Worm (Caenorhabditis elegans) whole organism, early embryonic: ENCODE results near the gene egg-2.

Source experiments
- B0310.2 ChIP-seq: sonication (generic microtip); optimal IDR thresholded peaks from 2 replicates; lab custom pipeline; 2016; ENCODE audit warnings: mild to moderate bottlenecking, missing genetic modification characterization, missing compliant biosample characterization
- aly-1 ChIP-seq: sonication (generic microtip); optimal IDR thresholded peaks from 2 replicates; lab custom pipeline; 2016; ENCODE audit warnings: missing genetic modification characterization, missing compliant biosample characterization
- ama-1 ChIP-seq: fragments of 150-350 bp; optimal IDR thresholded peaks from 2 replicates; lab custom pipeline; 2014
- ceh-13 ChIP-seq: fragments of 200-800 bp; sonication (Bioruptor generic); optimal IDR thresholded peaks from 2 replicates; lab custom pipeline; 2018; ENCODE audit warnings: mild to moderate bottlenecking, missing genetic modification characterization, missing compliant biosample characterization
- ceh-36 ChIP-seq: sonication (generic microtip); optimal IDR thresholded peaks from 2 replicates; lab custom pipeline; 2016; ENCODE audit warnings: missing genetic modification characterization, inconsistent platforms, missing compliant biosample characterization
- flt-1 ChIP-seq: fragments of 200-800 bp; sonication (Bioruptor generic); IDR thresholded peaks from 2 replicates; pipeline ENCODE4 v1.3.6; 2022; ENCODE audit warnings: missing genetic modification characterization, missing compliant biosample characterization
- hmbx-1 ChIP-seq: sonication (generic microtip); optimal IDR thresholded peaks from 2 replicates; lab custom pipeline; 2016; ENCODE audit warnings: mild to moderate bottlenecking, missing genetic modification characterization, missing compliant biosample characterization
- hmg-4 ChIP-seq: fragments of 200-800 bp; sonication (Bioruptor generic); optimal IDR thresholded peaks from 2 replicates; lab custom pipeline; 2018; ENCODE audit warnings: mild to moderate bottlenecking, missing genetic modification characterization, missing compliant biosample characterization
- hnd-1 ChIP-seq: sonication (generic microtip); optimal IDR thresholded peaks from 2 replicates; lab custom pipeline; 2016; ENCODE audit warnings: missing genetic modification characterization, missing compliant biosample characterization
- pes-1 ChIP-seq: fragments of 200-800 bp; sonication (Bioruptor generic); IDR thresholded peaks from 2 replicates; pipeline ENCODE4 v1.3.6; 2022; ENCODE audit warnings: missing genetic modification reagents, missing genetic modification characterization, missing compliant biosample characterization
- sea-1 ChIP-seq: fragments of 200-800 bp; sonication (Bioruptor generic); conservative IDR thresholded peaks from 2 replicates; pipeline ENCODE4 v1.3.6; 2022; ENCODE audit warnings: missing genetic modification characterization, missing compliant biosample characterization
- tbx-11 ChIP-seq: fragments of 200-800 bp; sonication (Bioruptor generic); IDR thresholded peaks from 2 replicates; pipeline ENCODE4 v1.3.6; 2022; ENCODE audit warnings: missing genetic modification characterization, missing compliant biosample characterization
- tbx-37 ChIP-seq: fragments of 200-800 bp; sonication (Bioruptor generic); conservative IDR thresholded peaks from 2 replicates; pipeline ENCODE4 v1.3.6; 2022; ENCODE audit warnings: missing genetic modification reagents, missing genetic modification characterization, missing compliant biosample characterization
- tra-4 ChIP-seq: sonication (generic microtip); optimal IDR thresholded peaks from 2 replicates; lab custom pipeline; 2017; ENCODE audit warnings: missing genetic modification characterization, missing compliant biosample characterization

DNA sequence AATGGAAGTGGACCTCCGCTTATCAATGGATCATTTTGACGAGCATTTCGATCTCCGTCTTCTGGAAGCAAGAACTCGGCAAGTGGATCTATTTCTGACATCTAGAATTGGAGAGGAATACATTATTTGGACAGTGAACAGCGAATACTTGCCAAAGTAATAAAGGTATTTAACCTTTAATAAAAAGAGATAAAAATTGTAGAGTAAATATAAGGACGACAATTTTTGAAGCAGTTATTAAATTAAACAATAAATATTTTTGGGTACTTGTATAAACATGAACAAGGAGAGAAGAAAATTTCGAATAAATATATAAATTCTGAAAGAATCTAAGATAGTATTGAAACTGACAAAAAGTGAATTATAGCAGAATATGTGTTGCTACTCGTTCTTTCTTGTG lies 12.1 kb upstream of the egg-2 start, which contains the start of gene lin-37:
- TF ChIP-seq sea-1 (GFP tag; lab: Robert Waterston, UW) (no peak), flt-1 (no peak), pes-1 (no peak), hmg-4 (GFP tag; lab: Kevin White, UChicago) (no peak), ama-1 (lab: Kevin White, UChicago) (no peak), tra-4 (tag; lab: Kevin White, UChicago) (no peak), B0310.2 (tag; lab: Kevin White, UChicago) (no peak), hnd-1 (tag; lab: Kevin White, UChicago) (no peak), aly-1 (tag; lab: Kevin White, UChicago) (no peak), tbx-37 (no peak), hmbx-1 (tag; lab: Kevin White, UChicago) (no peak), ceh-36 (tag; lab: Kevin White, UChicago) (no peak), tbx-11 (GFP tag; lab: Robert Waterston, UW) (no peak), ceh-13 (GFP tag; lab: Kevin White, UChicago) (no peak)
